Fruit fly (Drosophila melanogaster) whole organism, embryonic: ENCODE measurements around the gene CG18234.
A peak's percentile ranks its signal among the peaks of the same experiment; 100 is the strongest.

Source experiments
- Aef1 ChIP-seq: fragments of 200-800 bp; sonication (Bioruptor generic); IDR thresholded peaks from 3 replicates; pipeline ENCODE4 v1.3.6; 2022; ENCODE audit warnings: missing biosample characterization, missing genetic modification characterization
- Asciz ChIP-seq: fragments of 200-800 bp; sonication (Bioruptor generic); optimal IDR thresholded peaks from 2 replicates; lab custom pipeline; 2017; ENCODE audit warnings: missing biosample characterization, mild to moderate bottlenecking, missing genetic modification characterization, missing genetic modification reagents
- BEAF-32 ChIP-seq: fragments of 200-800 bp; sonication (Bioruptor generic); optimal IDR thresholded peaks from 3 replicates; lab custom pipeline; 2017; ENCODE audit warnings: missing biosample characterization, missing genetic modification characterization, mild to moderate bottlenecking, moderate library complexity, missing genetic modification reagents
- CG10267 ChIP-seq: fragments of 200-800 bp; sonication (Bioruptor generic); optimal IDR thresholded peaks from 2 replicates; lab custom pipeline; 2018; ENCODE audit warnings: missing biosample characterization, mild to moderate bottlenecking, missing genetic modification characterization, moderate library complexity
- CG10462 ChIP-seq: fragments of 200-800 bp; sonication (Bioruptor generic); optimal IDR thresholded peaks from 2 replicates; lab custom pipeline; 2016; ENCODE audit warnings: missing biosample characterization, missing genetic modification characterization
- CG12942 ChIP-seq: fragments of 200-800 bp; sonication (Bioruptor generic); optimal IDR thresholded peaks from 3 replicates; lab custom pipeline; 2016; ENCODE audit warnings: missing biosample characterization, missing genetic modification characterization
- CG13424 ChIP-seq: fragments of 200-800 bp; sonication (Bioruptor generic); optimal IDR thresholded peaks from 2 replicates; lab custom pipeline; 2019; ENCODE audit warnings: missing biosample characterization, mild to moderate bottlenecking, missing genetic modification characterization, moderate library complexity
- CG14441 ChIP-seq: fragments of 200-800 bp; sonication (Bioruptor generic); IDR thresholded peaks from 2 replicates; pipeline ENCODE4 v1.3.6; 2022; ENCODE audit warnings: missing biosample characterization, missing genetic modification characterization
- CG14667 ChIP-seq: fragments of 200-800 bp; sonication (Bioruptor generic); IDR thresholded peaks from 2 replicates; pipeline ENCODE4 v1.3.6; 2022; ENCODE audit warnings: missing biosample characterization, missing genetic modification characterization
- CG18599 ChIP-seq: fragments of 200-800 bp; sonication (Bioruptor generic); optimal IDR thresholded peaks from 3 replicates; lab custom pipeline; 2017; ENCODE audit warnings: missing biosample characterization, missing genetic modification characterization, mild to moderate bottlenecking, moderate library complexity, missing genetic modification reagents
- CG18764 ChIP-seq: fragments of 200-800 bp; sonication (Bioruptor generic); optimal IDR thresholded peaks from 3 replicates; lab custom pipeline; 2016; ENCODE audit warnings: missing biosample characterization, missing genetic modification characterization
- CG2678 ChIP-seq: fragments of 200-800 bp; sonication (Bioruptor generic); optimal IDR thresholded peaks from 3 replicates; lab custom pipeline; 2019; ENCODE audit warnings: missing biosample characterization, mild to moderate bottlenecking, missing genetic modification characterization, moderate library complexity
- CG30403 ChIP-seq: fragments of 200-800 bp; sonication (Bioruptor generic); optimal IDR thresholded peaks from 3 replicates; lab custom pipeline; 2016; ENCODE audit warnings: missing biosample characterization, missing genetic modification characterization
- CG6175 ChIP-seq: fragments of 200-800 bp; sonication (Bioruptor generic); IDR thresholded peaks from 3 replicates; pipeline ENCODE4 v1.3.6; 2022; ENCODE audit warnings: missing biosample characterization, missing genetic modification characterization
- CG6654 ChIP-seq: fragments of 200-800 bp; sonication (Bioruptor generic); optimal IDR thresholded peaks from 2 replicates; lab custom pipeline; 2017; ENCODE audit warnings: missing biosample characterization, mild to moderate bottlenecking, missing genetic modification characterization
- CG6765 ChIP-seq: fragments of 200-800 bp; sonication (Bioruptor generic); optimal IDR thresholded peaks from 3 replicates; lab custom pipeline; 2017; ENCODE audit warnings: missing biosample characterization, mild to moderate bottlenecking, missing genetic modification characterization
- CG8359 ChIP-seq: fragments of 200-800 bp; sonication (Bioruptor generic); optimal IDR thresholded peaks from 2 replicates; lab custom pipeline; 2017; ENCODE audit warnings: missing biosample characterization, mild to moderate bottlenecking, missing genetic modification characterization, borderline replicate concordance
- CG8944 ChIP-seq: fragments of 200-800 bp; sonication (Bioruptor generic); optimal IDR thresholded peaks from 3 replicates; lab custom pipeline; 2016; ENCODE audit warnings: missing biosample characterization, missing genetic modification characterization
- CG9215 ChIP-seq: fragments of 200-800 bp; sonication (Bioruptor generic); IDR thresholded peaks from 2 replicates; pipeline ENCODE4 v1.3.6; 2022; ENCODE audit warnings: missing biosample characterization, missing genetic modification characterization
- D19A ChIP-seq: fragments of 200-800 bp; optimal IDR thresholded peaks from 3 replicates; lab custom pipeline; 2019; ENCODE audit warnings: missing biosample characterization, mild to moderate bottlenecking, missing genetic modification characterization, moderate library complexity
- Dfd ChIP-seq, 2 experiments: fragments of >200 bp; optimal IDR thresholded peaks; 2 replicates each; lab custom pipeline; 2017; ENCODE audit warnings: missing biosample characterization in 2 of 2, missing genetic modification characterization in 2 of 2
- Dip2 ChIP-seq: fragments of 200-800 bp; sonication (Bioruptor generic); IDR thresholded peaks from 2 replicates; pipeline ENCODE4 v1.3.6; 2022; ENCODE audit warnings: missing biosample characterization, missing genetic modification characterization
- Doc2 ChIP-seq: fragments of 200-800 bp; sonication (Bioruptor generic); IDR thresholded peaks from 2 replicates; pipeline ENCODE4 v1.3.6; 2022; ENCODE audit warnings: missing biosample characterization, missing genetic modification characterization
- Dp ChIP-seq: fragments of 200-800 bp; sonication (Bioruptor generic); optimal IDR thresholded peaks from 2 replicates; lab custom pipeline; 2018; ENCODE audit warnings: missing biosample characterization, mild to moderate bottlenecking, missing genetic modification characterization, moderate library complexity
- E2f2 ChIP-seq: fragments of 200-800 bp; sonication (Bioruptor generic); IDR thresholded peaks from 2 replicates; pipeline ENCODE4 v1.3.6; 2022; ENCODE audit warnings: missing biosample characterization, missing genetic modification characterization
- HLH3B ChIP-seq: fragments of 200-800 bp; sonication (Bioruptor generic); IDR thresholded peaks from 2 replicates; pipeline ENCODE4 v1.3.6; 2022; ENCODE audit warnings: missing biosample characterization, missing genetic modification characterization
- MESR4 ChIP-seq: fragments of 200-800 bp; sonication (Bioruptor generic); optimal IDR thresholded peaks from 2 replicates; lab custom pipeline; 2018; ENCODE audit warnings: missing biosample characterization, mild to moderate bottlenecking, missing genetic modification characterization, moderate library complexity
- Nf-YA ChIP-seq: fragments of 200-800 bp; sonication (Bioruptor generic); IDR thresholded peaks from 2 replicates; pipeline ENCODE4 v1.3.6; 2022; ENCODE audit warnings: missing biosample characterization, missing genetic modification characterization
- Oaz ChIP-seq: fragments of 200-800 bp; sonication (Bioruptor generic); IDR thresholded peaks from 2 replicates; pipeline ENCODE4 v1.3.6; 2022; ENCODE audit warnings: missing biosample characterization, missing genetic modification characterization
- Opbp ChIP-seq: fragments of 200-800 bp; sonication (Bioruptor generic); IDR thresholded peaks from 3 replicates; pipeline ENCODE4 v1.3.6; 2022; ENCODE audit warnings: missing biosample characterization, missing genetic modification characterization; ENCODE audit not compliant: partially characterized antibody
- Trl ChIP-seq, 3 experiments: fragments of >200 bp in 2 of 3; fragments of 200-800 bp in 1 of 3; sonication (Bioruptor generic) in 1 of 3; optimal IDR thresholded peaks; 2 replicates in 1 of 3; 3 replicates in 2 of 3; lab custom pipeline; 2016 to 2017; ENCODE audit warnings: missing biosample characterization in 1 of 3, missing genetic modification characterization in 1 of 3
- abd-A ChIP-seq: fragments of 200-800 bp; sonication (Bioruptor generic); optimal IDR thresholded peaks from 3 replicates; lab custom pipeline; 2019; ENCODE audit warnings: missing biosample characterization, mild to moderate bottlenecking, missing genetic modification characterization, moderate library complexity
- btn ChIP-seq: fragments of 200-800 bp; sonication (Bioruptor generic); optimal IDR thresholded peaks from 2 replicates; lab custom pipeline; 2016; ENCODE audit warnings: missing biosample characterization, missing genetic modification characterization
- crp ChIP-seq, 2 experiments: fragments of 200-800 bp; sonication (Bioruptor generic); optimal IDR thresholded peaks; 2 replicates in 1 of 2; 3 replicates in 1 of 2; lab custom pipeline; 2017; ENCODE audit warnings: missing biosample characterization in 2 of 2, missing genetic modification characterization in 2 of 2, mild to moderate bottlenecking in 1 of 2, moderate library complexity in 1 of 2
- dysf ChIP-seq: fragments of 200-800 bp; sonication (Bioruptor generic); IDR thresholded peaks from 3 replicates; pipeline ENCODE4 v1.3.6; 2022; ENCODE audit warnings: missing biosample characterization, missing genetic modification characterization
- exex ChIP-seq: fragments of 200-800 bp; sonication (Bioruptor generic); optimal IDR thresholded peaks from 4 replicates; lab custom pipeline; 2018; ENCODE audit warnings: missing biosample characterization, mild to moderate bottlenecking, missing genetic modification characterization, moderate library complexity
- fd3F ChIP-seq: fragments of 200-800 bp; sonication (Bioruptor generic); optimal IDR thresholded peaks from 2 replicates; lab custom pipeline; 2018; ENCODE audit warnings: missing biosample characterization, mild to moderate bottlenecking, missing genetic modification characterization, moderate library complexity
- ftz-f1 ChIP-seq: fragments of 200-800 bp; sonication (Bioruptor generic); optimal IDR thresholded peaks from 2 replicates; lab custom pipeline; 2016; ENCODE audit warnings: missing biosample characterization, missing genetic modification characterization
- grau ChIP-seq: fragments of 200-800 bp; optimal IDR thresholded peaks from 3 replicates; lab custom pipeline; 2019; ENCODE audit warnings: missing biosample characterization, mild to moderate bottlenecking, missing genetic modification characterization, moderate library complexity
- gsb ChIP-seq: fragments of 200-800 bp; sonication (Bioruptor generic); IDR thresholded peaks from 2 replicates; pipeline ENCODE4 v1.3.6; 2022; ENCODE audit warnings: missing biosample characterization, missing genetic modification characterization
- ind ChIP-seq: fragments of 200-800 bp; sonication (Bioruptor generic); optimal IDR thresholded peaks from 3 replicates; lab custom pipeline; 2016; ENCODE audit warnings: missing biosample characterization, missing genetic modification characterization
- pb ChIP-seq: fragments of 200-800 bp; sonication (Bioruptor generic); optimal IDR thresholded peaks from 3 replicates; lab custom pipeline; 2016; ENCODE audit warnings: missing biosample characterization, missing genetic modification characterization
- repo ChIP-seq: fragments of 200-800 bp; sonication (Bioruptor generic); optimal IDR thresholded peaks from 2 replicates; lab custom pipeline; 2016; ENCODE audit warnings: missing biosample characterization, missing genetic modification characterization
- schlank ChIP-seq: fragments of 200-800 bp; sonication (Bioruptor generic); optimal IDR thresholded peaks from 2 replicates; lab custom pipeline; 2018; ENCODE audit warnings: missing biosample characterization, mild to moderate bottlenecking, missing genetic modification characterization
- sd ChIP-seq: fragments of 200-800 bp; sonication (Bioruptor generic); optimal IDR thresholded peaks from 3 replicates; lab custom pipeline; 2018; ENCODE audit warnings: missing biosample characterization, mild to moderate bottlenecking, missing genetic modification characterization, moderate library complexity
- so ChIP-seq: fragments of 200-800 bp; sonication (Bioruptor generic); IDR thresholded peaks from 3 replicates; pipeline ENCODE4 v1.3.6; 2022; ENCODE audit warnings: missing biosample characterization, missing genetic modification characterization
- stwl ChIP-seq: fragments of 200-800 bp; sonication (Bioruptor generic); optimal IDR thresholded peaks from 3 replicates; lab custom pipeline; 2018; ENCODE audit warnings: missing biosample characterization, mild to moderate bottlenecking, missing genetic modification characterization, moderate library complexity
- tup ChIP-seq: fragments of 200-800 bp; sonication (Bioruptor generic); optimal IDR thresholded peaks from 2 replicates; lab custom pipeline; 2016; ENCODE audit warnings: missing biosample characterization, mild to moderate bottlenecking, missing genetic modification characterization, moderate library complexity
- zen ChIP-seq: fragments of 200-800 bp; sonication (Bioruptor generic); optimal IDR thresholded peaks from 3 replicates; lab custom pipeline; 2018; ENCODE audit warnings: missing biosample characterization, mild to moderate bottlenecking, missing genetic modification characterization, moderate library complexity
- zfh1 ChIP-seq: fragments of 200-800 bp; sonication (Bioruptor generic); IDR thresholded peaks from 3 replicates; pipeline ENCODE4 v1.3.6; 2022; ENCODE audit warnings: missing biosample characterization, missing genetic modification characterization

Gene CG18234

DNA sequence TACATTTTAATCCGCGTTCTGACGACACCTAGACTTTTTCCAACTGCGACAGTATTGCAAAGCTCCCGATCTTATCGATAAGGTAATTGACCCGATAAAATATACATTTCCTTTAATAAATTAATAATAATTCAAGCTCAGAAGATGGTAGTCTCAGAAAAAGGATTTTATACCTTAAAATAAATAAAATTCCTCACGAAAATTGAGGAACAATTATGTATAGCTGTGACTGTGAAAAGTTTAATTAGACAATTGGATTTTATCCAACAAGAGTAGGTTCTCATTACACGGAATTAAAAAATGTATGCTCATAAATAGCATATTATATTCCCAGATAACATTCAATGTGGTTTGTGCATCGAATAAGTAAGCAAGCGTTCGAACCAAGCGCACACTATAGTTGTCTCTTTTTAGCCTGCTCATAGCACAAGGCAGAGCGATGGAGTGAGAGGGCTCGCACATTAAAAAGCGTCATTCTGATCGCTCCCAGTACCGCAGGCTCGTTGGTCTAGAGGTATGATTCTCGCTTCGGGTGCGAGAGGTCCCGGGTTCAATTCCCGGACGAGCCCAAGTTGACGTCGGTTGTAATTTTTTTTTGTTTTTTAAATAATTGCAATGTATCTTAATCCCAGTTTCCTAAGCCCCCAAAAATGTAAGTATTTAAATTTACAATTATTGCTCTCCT lies 14.8 kb downstream of the CG18234 start, which contains the start of the genes CG13380 and CG4174 (continued):
- TF ChIP-seq E2f2 (no peak), Dp (peak; percentile 5), repo (no peak), schlank (tag; lab: Kevin White, UChicago) (no peak), so (GFP tag; lab: Robert Waterston, UW) (no peak), CG9215 (GFP tag; lab: Robert Waterston, UW) (no peak), btn (GFP tag; lab: Kevin White, UChicago) (no peak), ind (GFP tag; lab: Kevin White, UChicago) (no peak), Opbp (GFP tag; lab: Robert Waterston, UW) (peak; percentile 93), abd-A (tag; lab: Kevin White, UChicago) (no peak), stwl (tag; lab: Kevin White, UChicago) (peak; percentile 93), CG6765 (no peak), Nf-YA (GFP tag; lab: Robert Waterston, UW) (no peak), CG30403 (GFP tag; lab: Kevin White, UChicago) (no peak), CG18764 (GFP tag; lab: Kevin White, UChicago) (no peak), zen (tag; lab: Kevin White, UChicago) (peak; percentile 90), Oaz (no peak), fd3F (GFP tag; lab: Kevin White, UChicago) (no peak), CG13424 (no peak), CG6175 (no peak), Asciz (GFP tag; lab: Kevin White, UChicago) (no peak), CG2678 (tag; lab: Kevin White, UChicago) (no peak), CG8359 (GFP tag; lab: Kevin White, UChicago) (no peak), CG10462 (GFP tag; lab: Kevin White, UChicago) (no peak), D19A (tag; lab: Kevin White, UChicago) (no peak), Aef1 (GFP tag; lab: Robert Waterston, UW) (no peak), Dip2 (GFP tag; lab: Robert Waterston, UW) (no peak), exex (tag; lab: Kevin White, UChicago) (no peak), CG14441 (GFP tag; lab: Robert Waterston, UW) (no peak), Trl (optimal IDR thresholded peaks at IDR 0.05; lab: Kevin White, UChicago) (no peak), Trl (GFP tag; optimal IDR thresholded peaks at IDR 0.05; lab: Kevin White, UChicago) (no peak), CG18599 (GFP tag; lab: Kevin White, UChicago) (no peak), tup (GFP tag; lab: Kevin White, UChicago) (no peak), CG12942 (no peak), BEAF-32 (peak; percentile 20), zfh1 (GFP tag; lab: Robert Waterston, UW) (no peak), HLH3B (GFP tag; lab: Robert Waterston, UW) (no peak), crp (GFP tag; optimal IDR thresholded peaks at IDR 0.05; lab: Kevin White, UChicago) (no peak), Dfd (GFP tag; optimal IDR thresholded peaks at IDR 0.05; lab: Kevin White, UChicago) (no peak), CG6654 (GFP tag; lab: Kevin White, UChicago) (no peak), sd (tag; lab: Kevin White, UChicago) (no peak), grau (tag; lab: Kevin White, UChicago) (no peak), ftz-f1 (GFP tag; lab: Kevin White, UChicago) (no peak), MESR4 (GFP tag; lab: Kevin White, UChicago) (no peak), CG8944 (no peak), pb (no peak), gsb (GFP tag; lab: Robert Waterston, UW) (no peak), Doc2 (no peak), CG14667 (GFP tag; lab: Robert Waterston, UW) (no peak), CG10267 (peak; percentile 20), dysf (0 out of 3 replicates have a peak, but pooled peaks have one; percentile 13)
